Fruit fly (Drosophila melanogaster): ENCODE results near the gene Smr.

Gene Smr

DNA sequence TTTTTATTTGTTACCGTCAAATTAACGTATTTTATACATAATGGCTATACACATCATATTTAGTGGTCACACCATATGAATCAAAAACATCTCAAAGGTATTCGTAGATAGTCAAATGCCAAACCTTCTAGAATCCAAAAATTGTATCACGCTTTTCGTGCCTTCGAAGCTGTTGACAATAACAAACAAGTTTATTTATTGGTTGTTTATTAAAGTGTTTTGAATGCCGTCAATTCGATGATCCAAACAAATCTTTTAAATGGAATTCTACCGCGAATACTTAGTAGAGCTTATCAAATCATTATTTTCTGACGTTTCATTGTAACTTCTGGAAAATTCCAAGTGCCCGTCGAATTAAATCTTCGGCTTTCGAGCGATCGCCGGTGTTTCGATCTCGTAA, 75.4 kb downstream of the Smr start (continued):
- TF ChIP-seq mirr (GFP tag; optimal IDR thresholded peaks at IDR 0.05) (peak; percentile 57), CG14667 (GFP tag; IDR thresholded peaks at IDR 0.05) (no peak), CG17912 (GFP tag; optimal IDR thresholded peaks at IDR 0.05) (no peak), H15 (GFP tag; IDR thresholded peaks at IDR 0.05) (no peak), NFAT (GFP tag; IDR thresholded peaks at IDR 0.05) (no peak), schlank (tag; optimal IDR thresholded peaks at IDR 0.05) (peak; percentile 54), nerfin-1 (tag; optimal IDR thresholded peaks at IDR 0.05) (no peak), CG6854 (GFP tag; optimal IDR thresholded peaks at IDR 0.05) (no peak), CG1602 (GFP tag; optimal IDR thresholded peaks at IDR 0.05) (no peak), E2f2 (GFP tag; IDR thresholded peaks at IDR 0.05) (no peak), fd3F (GFP tag; optimal IDR thresholded peaks at IDR 0.05) (peak; percentile 2), CG7357 (GFP tag; IDR thresholded peaks at IDR 0.05) (no peak), Doc2 (GFP tag; IDR thresholded peaks at IDR 0.05) (no peak), CG10267 (tag; optimal IDR thresholded peaks at IDR 0.05) (no peak), Tbp (GFP tag; optimal IDR thresholded peaks at IDR 0.05) (no peak), CG3281 (GFP tag; optimal IDR thresholded peaks at IDR 0.05) (no peak), Fer1 (GFP tag; optimal IDR thresholded peaks at IDR 0.05) (peak; percentile 13), CG17328 (GFP tag; IDR thresholded peaks at IDR 0.05) (no peak), phol (tag; optimal IDR thresholded peaks at IDR 0.05) (no peak), CG7271 (tag; optimal IDR thresholded peaks at IDR 0.05) (no peak), Scr (GFP tag; IDR thresholded peaks at IDR 0.05; ENCODE audit: partially characterized antibody) (no peak), Dad (GFP tag; optimal IDR thresholded peaks at IDR 0.05) (no peak), Vsx1 (GFP tag; optimal IDR thresholded peaks at IDR 0.05) (no peak), Abd-B (GFP tag; optimal IDR thresholded peaks at IDR 0.05) (no peak), Dip3 (GFP tag; optimal IDR thresholded peaks at IDR 0.05) (no peak), gce (GFP tag; IDR thresholded peaks at IDR 0.05) (no peak), YL-1 (GFP tag; optimal IDR thresholded peaks at IDR 0.05) (no peak), CG18599 (GFP tag; optimal IDR thresholded peaks at IDR 0.05) (no peak), sob (GFP tag; IDR thresholded peaks at IDR 0.05) (peak; percentile 10; the same call in 1 of the 2 replicates), Taf1 (GFP tag; IDR thresholded peaks at IDR 0.05) (no peak), CG8290 (GFP tag; optimal IDR thresholded peaks at IDR 0.05) (no peak), CG8290 (tag; optimal IDR thresholded peaks at IDR 0.05) (peak in 1 of 2 experiments; percentile 78), sd (tag; optimal IDR thresholded peaks at IDR 0.05) (peak; percentile 38), Poxn (GFP tag; IDR thresholded peaks at IDR 0.05) (no peak), CG15011 (GFP tag; optimal IDR thresholded peaks at IDR 0.05) (no peak), ind (GFP tag; optimal IDR thresholded peaks at IDR 0.05) (no peak), CG2875 (GFP tag; optimal IDR thresholded peaks at IDR 0.05) (no peak), Nf-YA (GFP tag; IDR thresholded peaks at IDR 0.05) (no peak), Sox102F (GFP tag; optimal IDR thresholded peaks at IDR 0.05) (no peak), CG13775 (GFP tag; optimal IDR thresholded peaks at IDR 0.05) (no peak), Fer3 (tag; optimal IDR thresholded peaks at IDR 0.05) (peak; percentile 30), emc (GFP tag; optimal IDR thresholded peaks at IDR 0.05) (no peak), gsb (GFP tag; IDR thresholded peaks at IDR 0.05) (no peak), CG6272 (GFP tag; IDR thresholded peaks at IDR 0.05) (no peak), rib (GFP tag; IDR thresholded peaks at IDR 0.05) (no peak), bbx (GFP tag; IDR thresholded peaks at IDR 0.05; ENCODE audit: partially characterized antibody) (no peak), Six4 (GFP tag; optimal IDR thresholded peaks at IDR 0.05) (no peak), esg (GFP tag; conservative IDR thresholded peaks at IDR 0.05) (no peak), CG13287 (GFP tag; IDR thresholded peaks at IDR 0.05; ENCODE audit: partially characterized antibody) (no peak), Atf-2 (GFP tag; optimal IDR thresholded peaks at IDR 0.05) (no peak), CG34224 (GFP tag; IDR thresholded peaks at IDR 0.05; ENCODE audit: partially characterized antibody) (peak; percentile 29; the same call in 1 of the 3 replicates), CG9609 (GFP tag; optimal IDR thresholded peaks at IDR 0.05) (no peak)
